Worm (Caenorhabditis elegans) whole organism, young adult: ENCODE data around the gene F16B4.2.

ENCODE experiments used
- mes-4 ChIP-seq: sonication (generic microtip); optimal IDR thresholded peaks from 2 replicates; lab custom pipeline; 2016; ENCODE audit warnings: missing genotype, missing genetic modification characterization, missing compliant biosample characterization
- nhr-90 ChIP-seq: sonication (generic microtip); optimal IDR thresholded peaks from 2 replicates; lab custom pipeline; 2016; ENCODE audit warnings: missing genotype, mild to moderate bottlenecking, missing genetic modification characterization, missing compliant biosample characterization

ce11 chrV:1648000-1648399 lies 47.2 kb downstream of the F16B4.2 start, which contains the start of gene irld-45:
- TF ChIP-seq mes-4 (no peak), nhr-90 (tag; lab: Kevin White, UChicago) (no peak)
